Worm (Caenorhabditis elegans) whole organism, L3 larva: ENCODE results near the gene Y47D3A.1.
A peak's percentile ranks its signal among the peaks of the same experiment; 100 is the strongest.

Source experiments
- aly-2 ChIP-seq: fragments of 150-350 bp; optimal IDR thresholded peaks from 2 replicates; lab custom pipeline; 2014; ENCODE audit warnings: missing biosample characterization, missing genetic modification characterization
- ceh-9 ChIP-seq: sonication (generic microtip); optimal IDR thresholded peaks from 2 replicates; lab custom pipeline; 2018; ENCODE audit warnings: missing biosample characterization, missing genetic modification characterization
- daf-12 ChIP-seq: fragments of 150-350 bp; optimal IDR thresholded peaks from 2 replicates; lab custom pipeline; 2014; ENCODE audit warnings: missing biosample characterization, missing genetic modification reagents, missing genetic modification characterization
- elt-1 ChIP-seq: fragments of 150-350 bp; optimal IDR thresholded peaks from 2 replicates; lab custom pipeline; 2014; ENCODE audit warnings: missing biosample characterization, missing genetic modification characterization
- elt-3 ChIP-seq, 3 experiments: fragments of 150-350 bp in 1 of 3; sonication (generic microtip) in 2 of 3; optimal IDR thresholded peaks; 2 replicates in 2 of 3; 4 replicates in 1 of 3; lab custom pipeline; 2014 to 2017; ENCODE audit warnings: missing biosample characterization in 3 of 3, missing genetic modification characterization in 3 of 3
- nhr-12 ChIP-seq: fragments of 150-350 bp; optimal IDR thresholded peaks from 2 replicates; lab custom pipeline; 2014; ENCODE audit warnings: missing biosample characterization, missing genetic modification characterization
- nhr-23 ChIP-seq: fragments of 150-350 bp; optimal IDR thresholded peaks from 2 replicates; lab custom pipeline; 2014; ENCODE audit warnings: missing biosample characterization, missing genetic modification reagents, missing genetic modification characterization
- nhr-76 ChIP-seq: fragments of 150-350 bp; sonication (generic microtip); optimal IDR thresholded peaks from 5 replicates; lab custom pipeline; 2014; ENCODE audit warnings: missing biosample characterization, missing genetic modification characterization
- unc-62 ChIP-seq: fragments of 150-350 bp; sonication (generic microtip); optimal IDR thresholded peaks from 4 replicates; lab custom pipeline; 2014; ENCODE audit warnings: missing biosample characterization, missing genetic modification reagents, missing genetic modification characterization

DNA sequence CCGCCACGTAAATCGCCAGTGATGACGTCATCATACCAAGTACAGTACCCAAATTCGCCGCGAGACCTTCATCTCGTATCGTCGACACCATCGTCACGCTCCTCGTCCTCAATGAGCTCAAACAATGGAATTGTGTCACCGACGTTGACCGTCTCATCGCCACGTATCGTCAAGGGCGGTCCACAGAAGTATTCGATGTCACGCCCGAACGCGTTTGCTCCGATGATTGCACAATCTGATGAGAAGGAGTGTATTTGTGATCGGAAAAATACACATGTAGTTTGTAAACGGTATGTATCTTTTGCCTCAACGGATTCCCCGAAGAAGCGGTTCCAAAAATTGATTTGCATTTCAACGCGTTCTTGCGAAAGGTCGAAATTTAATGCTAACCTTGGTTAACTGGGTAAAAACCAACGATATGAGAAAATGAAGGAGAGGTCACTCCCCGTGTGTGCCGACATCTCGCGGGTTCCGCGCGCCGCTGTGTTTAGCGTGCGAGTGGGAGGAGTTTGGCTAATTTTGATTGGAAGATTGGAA, 51.5 kb downstream of the Y47D3A.1 start:
- no peak for TF ChIP-seq elt-3 (tag; optimal IDR thresholded peaks at IDR 0.05; lab: Kevin White, UChicago)
- no peak for TF ChIP-seq unc-62 (GFP tag; lab: Kevin White, UChicago)
- TF ChIP-seq nhr-23 (tag; lab: Kevin White, UChicago): peak; percentile 28
- no peak for TF ChIP-seq nhr-12 (tag; lab: Kevin White, UChicago)
- no peak for TF ChIP-seq daf-12 (tag; lab: Kevin White, UChicago)
- TF ChIP-seq aly-2: no peak
- no peak for TF ChIP-seq elt-1
- TF ChIP-seq ceh-9: no peak
- TF ChIP-seq nhr-76: no peak
